Worm (Caenorhabditis elegans): Measurements from ENCODE around the gene tra-4.

ce11 chrX:2843508-2843907 lies 13.9 kb downstream of the tra-4 start:
- TF ChIP-seq dao-5 (tag; optimal IDR thresholded peaks at IDR 0.05) (no peak), him-1 (tag; optimal IDR thresholded peaks at IDR 0.05) (no peak)
